Worm (Caenorhabditis elegans) whole organism, L3 larva: ENCODE data around the gene C53D6.6.

ENCODE experiments used
- R02D3.7 ChIP-seq: fragments of 150-350 bp; optimal IDR thresholded peaks from 2 replicates; lab custom pipeline; 2014; ENCODE audit warnings: missing biosample characterization, missing genetic modification characterization
- aly-2 ChIP-seq: fragments of 150-350 bp; optimal IDR thresholded peaks from 2 replicates; lab custom pipeline; 2014; ENCODE audit warnings: missing biosample characterization, missing genetic modification characterization
- ceh-16 ChIP-seq: sonication (generic microtip); optimal IDR thresholded peaks from 2 replicates; lab custom pipeline; 2017; ENCODE audit warnings: missing biosample characterization, missing genetic modification characterization
- ceh-28 ChIP-seq: fragments of 150-350 bp; optimal IDR thresholded peaks from 2 replicates; lab custom pipeline; 2014; ENCODE audit warnings: missing biosample characterization, missing genetic modification reagents, missing genetic modification characterization
- ceh-82 ChIP-seq: fragments of 150-350 bp; optimal IDR thresholded peaks from 2 replicates; lab custom pipeline; 2014; ENCODE audit warnings: missing biosample characterization, missing genetic modification characterization
- ceh-9 ChIP-seq: sonication (generic microtip); optimal IDR thresholded peaks from 2 replicates; lab custom pipeline; 2018; ENCODE audit warnings: missing biosample characterization, missing genetic modification characterization
- egl-27 ChIP-seq: sonication (generic microtip); optimal IDR thresholded peaks from 4 replicates; lab custom pipeline; 2017; ENCODE audit warnings: missing biosample characterization, missing genetic modification reagents, missing genetic modification characterization
- elt-2 ChIP-seq: sonication (generic microtip); optimal IDR thresholded peaks from 2 replicates; lab custom pipeline; 2016; ENCODE audit warnings: missing genetic modification reagents, mild to moderate bottlenecking, missing genetic modification characterization, missing compliant biosample characterization
- elt-3 ChIP-seq, 3 experiments: fragments of 150-350 bp in 1 of 3; sonication (generic microtip) in 2 of 3; optimal IDR thresholded peaks; 2 replicates in 2 of 3; 4 replicates in 1 of 3; lab custom pipeline; 2014 to 2017; ENCODE audit warnings: missing biosample characterization in 3 of 3, missing genetic modification characterization in 3 of 3
- eor-1 ChIP-seq, 2 experiments: fragments of 150-350 bp; optimal IDR thresholded peaks; 2 replicates each; lab custom pipeline; 2014 to 2018; ENCODE audit warnings: missing biosample characterization in 2 of 2, missing genetic modification characterization in 2 of 2
- fkh-10 ChIP-seq: sonication (generic microtip); optimal IDR thresholded peaks from 2 replicates; lab custom pipeline; 2017; ENCODE audit warnings: missing biosample characterization, missing genetic modification reagents, missing genetic modification characterization
- fos-1 ChIP-seq: fragments of 150-350 bp; optimal IDR thresholded peaks from 2 replicates; lab custom pipeline; 2014; ENCODE audit warnings: missing biosample characterization, missing genetic modification characterization
- hmg-11 ChIP-seq: sonication (generic microtip); optimal IDR thresholded peaks from 2 replicates; lab custom pipeline; 2016; ENCODE audit warnings: missing genetic modification characterization, missing compliant biosample characterization
- jun-1 ChIP-seq: fragments of 150-350 bp; optimal IDR thresholded peaks from 2 replicates; lab custom pipeline; 2014; ENCODE audit warnings: missing biosample characterization, missing genetic modification reagents, missing genetic modification characterization
- lin-15B ChIP-seq: fragments of 150-350 bp; optimal IDR thresholded peaks from 2 replicates; lab custom pipeline; 2014; ENCODE audit warnings: missing biosample characterization, missing genetic modification characterization
- lin-39 ChIP-seq: fragments of 150-350 bp; optimal IDR thresholded peaks from 2 replicates; lab custom pipeline; 2018; ENCODE audit warnings: missing biosample characterization, missing genetic modification reagents, missing genetic modification characterization
- lsy-12 ChIP-seq: sonication (generic microtip); optimal IDR thresholded peaks from 2 replicates; lab custom pipeline; 2016; ENCODE audit warnings: mild to moderate bottlenecking, missing genetic modification characterization, missing compliant biosample characterization
- mdl-1 ChIP-seq: fragments of 150-350 bp; optimal IDR thresholded peaks from 2 replicates; lab custom pipeline; 2014; ENCODE audit warnings: missing biosample characterization, missing genetic modification characterization
- mml-1 ChIP-seq: fragments of 150-350 bp; sonication (generic microtip); optimal IDR thresholded peaks from 3 replicates; lab custom pipeline; 2014; ENCODE audit warnings: missing biosample characterization, missing genetic modification characterization
- nfya-1 ChIP-seq: sonication (generic microtip); optimal IDR thresholded peaks from 2 replicates; lab custom pipeline; 2017; ENCODE audit warnings: missing genetic modification characterization, mild to moderate bottlenecking, missing compliant biosample characterization, antibody characterized with exemption, moderate library complexity; ENCODE audit not compliant: insufficient read depth
- nhr-11 ChIP-seq: fragments of 150-350 bp; optimal IDR thresholded peaks from 2 replicates; lab custom pipeline; 2014; ENCODE audit warnings: missing biosample characterization, missing genetic modification characterization
- nhr-12 ChIP-seq: fragments of 150-350 bp; optimal IDR thresholded peaks from 2 replicates; lab custom pipeline; 2014; ENCODE audit warnings: missing biosample characterization, missing genetic modification characterization
- nhr-23 ChIP-seq: fragments of 150-350 bp; optimal IDR thresholded peaks from 2 replicates; lab custom pipeline; 2014; ENCODE audit warnings: missing biosample characterization, missing genetic modification reagents, missing genetic modification characterization
- nhr-237 ChIP-seq: fragments of 150-350 bp; optimal IDR thresholded peaks from 2 replicates; lab custom pipeline; 2014; ENCODE audit warnings: missing biosample characterization, missing genetic modification characterization
- nhr-25 ChIP-seq: sonication (generic microtip); optimal IDR thresholded peaks from 2 replicates; lab custom pipeline; 2017; ENCODE audit warnings: missing biosample characterization, missing genetic modification characterization
- nhr-28 ChIP-seq: fragments of 150-350 bp; optimal IDR thresholded peaks from 2 replicates; lab custom pipeline; 2014; ENCODE audit warnings: missing biosample characterization, missing genetic modification characterization
- nhr-43 ChIP-seq: sonication (generic microtip); optimal IDR thresholded peaks from 2 replicates; lab custom pipeline; 2016; ENCODE audit warnings: mild to moderate bottlenecking, missing genetic modification characterization, missing compliant biosample characterization; ENCODE audit not compliant: poor library complexity, severe bottlenecking
- nhr-67 ChIP-seq: fragments of 150-350 bp; optimal IDR thresholded peaks from 2 replicates; lab custom pipeline; 2014; ENCODE audit warnings: missing biosample characterization, missing genetic modification characterization
- nhr-76 ChIP-seq: fragments of 150-350 bp; sonication (generic microtip); optimal IDR thresholded peaks from 5 replicates; lab custom pipeline; 2014; ENCODE audit warnings: missing biosample characterization, missing genetic modification characterization
- nhr-77 ChIP-seq: fragments of 150-350 bp; optimal IDR thresholded peaks from 2 replicates; lab custom pipeline; 2014; ENCODE audit warnings: missing biosample characterization, missing genetic modification characterization
- pqm-1 ChIP-seq: fragments of 150-350 bp; optimal IDR thresholded peaks from 2 replicates; lab custom pipeline; 2017; ENCODE audit warnings: missing biosample characterization, missing genetic modification characterization, inconsistent platforms
- sea-2 ChIP-seq: fragments of 150-350 bp; sonication (generic microtip); optimal IDR thresholded peaks from 4 replicates; lab custom pipeline; 2014; ENCODE audit warnings: missing biosample characterization, missing genetic modification reagents, missing genetic modification characterization
- snpc-4 ChIP-seq: fragments of 150-350 bp; optimal IDR thresholded peaks from 2 replicates; lab custom pipeline; 2014; ENCODE audit warnings: missing biosample characterization, missing genetic modification characterization
- unc-39 ChIP-seq: sonication (generic microtip); optimal IDR thresholded peaks from 4 replicates; lab custom pipeline; 2017; ENCODE audit warnings: missing biosample characterization, missing genetic modification characterization
- unc-62 ChIP-seq: fragments of 150-350 bp; sonication (generic microtip); optimal IDR thresholded peaks from 4 replicates; lab custom pipeline; 2014; ENCODE audit warnings: missing biosample characterization, missing genetic modification reagents, missing genetic modification characterization
- ztf-4 ChIP-seq: fragments of 150-350 bp; optimal IDR thresholded peaks from 2 replicates; lab custom pipeline; 2014; ENCODE audit warnings: missing biosample characterization, missing genetic modification characterization

Gene C53D6.6

DNA sequence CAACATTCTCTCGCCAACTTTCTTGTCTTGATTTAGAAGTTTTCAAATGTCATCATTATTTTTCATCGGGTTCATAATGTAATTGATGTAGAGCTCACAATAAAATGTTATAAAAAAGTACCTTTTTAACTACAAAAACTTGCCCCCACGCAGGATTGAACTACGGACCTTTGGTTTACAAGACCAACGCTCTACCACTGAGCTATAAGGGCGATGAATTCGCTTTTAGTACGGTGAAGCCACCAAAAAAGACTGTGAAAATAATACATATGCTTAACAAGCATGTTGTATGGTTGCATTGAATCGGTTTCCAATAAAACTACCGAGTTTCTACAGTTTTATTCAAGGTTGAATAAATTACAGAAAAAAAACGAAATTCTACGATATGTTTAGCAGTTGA, 31.8 kb downstream of the C53D6.6 start:
- no peak for TF ChIP-seq fos-1 (tag; lab: Kevin White, UChicago)
- TF ChIP-seq mdl-1 (tag; lab: Kevin White, UChicago), result no peak
- TF ChIP-seq nhr-28 (tag; lab: Kevin White, UChicago), result no peak
- no peak for TF ChIP-seq mml-1 (tag; lab: Kevin White, UChicago)
- no peak for TF ChIP-seq aly-2
- no peak for TF ChIP-seq pqm-1 (tag; lab: Kevin White, UChicago)
- TF ChIP-seq elt-2 (tag; lab: Kevin White, UChicago), result no peak
- no peak for TF ChIP-seq elt-3 (tag; optimal IDR thresholded peaks at IDR 0.05; lab: Kevin White, UChicago)
- TF ChIP-seq, all 47 proteins: peak for 0

DNA sequence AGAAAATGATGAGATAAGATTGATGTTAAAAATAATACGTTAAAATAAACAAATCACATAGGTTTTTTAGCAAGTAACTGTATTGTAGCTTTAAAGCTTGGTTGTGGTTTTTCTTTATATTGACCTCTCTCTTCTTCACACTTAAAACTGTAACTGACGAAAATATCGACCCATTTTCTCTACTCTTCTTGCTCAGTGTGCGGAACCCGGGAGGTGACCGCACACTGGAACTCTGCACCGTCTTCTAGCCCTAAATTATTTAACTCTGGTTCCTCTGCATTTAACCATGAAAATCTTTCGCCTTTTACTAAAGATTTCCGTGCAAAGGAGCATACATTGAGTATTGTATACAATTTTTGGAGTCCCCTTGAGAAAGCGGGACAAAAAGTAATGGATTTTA, 38.0 kb downstream of the C53D6.6 start:
- no peak for TF ChIP-seq nhr-67 (tag; lab: Kevin White, UChicago)
- TF ChIP-seq elt-2 (tag; lab: Kevin White, UChicago), result no peak
- TF ChIP-seq nhr-237 (tag; lab: Kevin White, UChicago), result no peak

DNA sequence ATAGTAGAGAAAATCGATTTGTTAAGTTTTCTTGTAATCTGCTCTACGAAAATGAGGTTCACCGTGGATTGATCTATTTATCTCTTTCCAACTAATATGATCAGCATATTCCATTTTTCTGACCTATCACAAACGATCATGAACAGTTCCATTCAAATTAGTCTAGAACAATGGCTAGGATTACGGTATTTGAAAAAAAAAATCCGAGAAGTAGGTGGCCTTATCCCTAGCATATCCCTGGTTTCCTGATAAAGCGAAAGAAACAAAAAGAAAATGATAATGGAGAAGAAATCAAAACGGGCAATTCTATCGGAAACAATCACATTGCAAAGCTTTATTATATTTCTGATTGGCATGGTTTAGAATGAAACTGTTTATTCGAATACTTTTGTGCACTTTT, 39.7 kb downstream of the C53D6.6 start, which contains the start of gene mltn-12:
TSS of gene mltn-12 (plus strand) at position 301 of the 400 bp plus-strand sequence.
- no peak for TF ChIP-seq fkh-10
- TF ChIP-seq lsy-12 (tag; lab: Kevin White, UChicago), result no peak
- TF ChIP-seq nhr-67 (tag; lab: Kevin White, UChicago), result no peak
- no peak for TF ChIP-seq ztf-4
- no peak for TF ChIP-seq fos-1 (tag; lab: Kevin White, UChicago)
- no peak for TF ChIP-seq nhr-43
- no peak for TF ChIP-seq egl-27
- no peak for TF ChIP-seq nhr-11 (tag; lab: Kevin White, UChicago)
- no peak for TF ChIP-seq ceh-82 (tag; lab: Kevin White, UChicago)
- no peak for TF ChIP-seq eor-1 (tag; optimal IDR thresholded peaks at IDR 0.05; lab: Kevin White, UChicago)
- TF ChIP-seq, all 47 proteins: peak for 0

DNA sequence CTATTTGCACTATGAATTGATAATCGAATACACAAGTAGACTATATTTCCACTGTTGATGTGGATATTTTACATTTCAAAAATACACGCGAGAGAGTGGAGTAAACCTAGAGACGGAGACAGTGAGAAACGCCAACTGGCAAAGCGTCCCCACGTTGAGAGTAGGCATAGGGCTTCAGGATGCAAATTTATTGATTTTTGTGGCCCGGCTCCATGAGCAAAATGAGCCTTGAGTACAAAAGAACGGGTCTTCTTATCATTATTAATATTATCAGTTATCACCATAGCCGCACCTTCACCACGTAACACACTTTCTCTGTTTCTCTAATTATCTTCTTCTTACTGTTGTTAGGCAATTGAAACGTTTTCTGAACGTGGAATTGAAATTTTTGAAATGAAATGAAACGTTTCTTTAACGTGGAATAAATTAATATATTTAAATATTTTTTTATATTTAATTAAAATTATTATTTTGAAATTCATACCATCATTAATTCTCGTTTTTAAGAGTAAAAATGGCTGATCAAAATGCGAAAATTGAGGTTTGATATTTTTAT, 45.6 kb downstream of the C53D6.6 start, which contains the start of gene bre-1:
TSS of gene bre-1 (plus strand) at position 506 of the 556 bp plus-strand sequence.
- peak; percentile 23 for TF ChIP-seq nfya-1
- no peak for TF ChIP-seq nhr-43
- TF ChIP-seq nhr-25 (tag; lab: Kevin White, UChicago), result no peak
- peak; percentile 74 for TF ChIP-seq elt-2 (tag; lab: Kevin White, UChicago)
- no peak for TF ChIP-seq R02D3.7
- no peak for TF ChIP-seq mdl-1 (tag; lab: Kevin White, UChicago)
- no peak for TF ChIP-seq fos-1 (tag; lab: Kevin White, UChicago)
- TF ChIP-seq nhr-12, result no peak
- TF ChIP-seq unc-62 (GFP tag; lab: Kevin White, UChicago), result no peak
- peak; percentile 63 for TF ChIP-seq hmg-11 (tag; lab: Kevin White, UChicago)
- no peak for TF ChIP-seq nhr-76 (tag; lab: Kevin White, UChicago)

DNA sequence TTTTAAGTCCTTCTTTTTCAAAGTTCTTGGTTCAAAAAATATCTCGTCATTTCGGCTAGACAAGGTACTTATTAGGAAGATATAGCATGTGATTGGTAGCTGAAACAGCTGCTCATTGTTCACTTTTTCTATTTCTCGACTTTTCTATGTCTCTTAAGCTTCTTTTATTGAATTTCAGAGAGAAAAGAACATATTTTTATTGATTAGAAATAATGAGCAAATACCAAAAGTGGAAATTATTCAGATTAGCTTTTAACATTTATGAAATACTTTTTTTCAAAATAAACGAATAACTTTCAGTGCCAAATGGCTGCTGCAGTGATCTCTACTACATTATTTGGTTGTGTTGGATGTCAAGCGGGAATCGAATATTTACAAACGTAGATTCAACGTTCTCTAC, 47.9 kb downstream of the C53D6.6 start, which contains the start of gene nstp-1:
TSS of gene nstp-1 (plus strand) at position 301 of the 400 bp plus-strand sequence.
- no peak for TF ChIP-seq nhr-28 (tag; lab: Kevin White, UChicago)

DNA sequence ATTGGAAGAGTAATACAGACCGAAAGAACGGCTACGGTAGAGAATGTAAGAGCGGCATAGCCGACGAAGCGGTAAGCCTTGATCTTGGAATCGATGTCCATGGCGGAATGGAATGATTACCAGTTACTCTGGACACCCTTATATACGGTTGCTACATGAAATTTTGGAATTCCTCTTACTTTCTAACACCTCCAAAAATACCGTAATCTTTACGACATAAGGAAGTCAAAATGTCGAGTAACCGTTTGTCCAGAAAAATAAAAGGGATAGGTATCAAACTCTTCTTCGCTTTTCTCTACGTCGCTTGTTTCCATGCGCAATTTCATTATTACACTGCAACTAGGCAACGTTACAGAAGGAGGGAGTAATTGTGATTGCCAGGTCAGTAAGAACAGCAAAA, 52.8 kb downstream of the C53D6.6 start, which contains the start of gene col-119:
TSS of gene col-119 (minus strand) at position 101 of the 400 bp plus-strand sequence.
- no peak for TF ChIP-seq unc-62 (GFP tag; lab: Kevin White, UChicago)
- no peak for TF ChIP-seq mdl-1 (tag; lab: Kevin White, UChicago)
- no peak for TF ChIP-seq ceh-9 (tag; lab: Kevin White, UChicago)
- no peak for TF ChIP-seq nhr-25 (tag; lab: Kevin White, UChicago)
- TF ChIP-seq sea-2 (GFP tag; lab: Kevin White, UChicago), result no peak
- no peak for TF ChIP-seq jun-1
- no peak for TF ChIP-seq ceh-82 (tag; lab: Kevin White, UChicago)

DNA sequence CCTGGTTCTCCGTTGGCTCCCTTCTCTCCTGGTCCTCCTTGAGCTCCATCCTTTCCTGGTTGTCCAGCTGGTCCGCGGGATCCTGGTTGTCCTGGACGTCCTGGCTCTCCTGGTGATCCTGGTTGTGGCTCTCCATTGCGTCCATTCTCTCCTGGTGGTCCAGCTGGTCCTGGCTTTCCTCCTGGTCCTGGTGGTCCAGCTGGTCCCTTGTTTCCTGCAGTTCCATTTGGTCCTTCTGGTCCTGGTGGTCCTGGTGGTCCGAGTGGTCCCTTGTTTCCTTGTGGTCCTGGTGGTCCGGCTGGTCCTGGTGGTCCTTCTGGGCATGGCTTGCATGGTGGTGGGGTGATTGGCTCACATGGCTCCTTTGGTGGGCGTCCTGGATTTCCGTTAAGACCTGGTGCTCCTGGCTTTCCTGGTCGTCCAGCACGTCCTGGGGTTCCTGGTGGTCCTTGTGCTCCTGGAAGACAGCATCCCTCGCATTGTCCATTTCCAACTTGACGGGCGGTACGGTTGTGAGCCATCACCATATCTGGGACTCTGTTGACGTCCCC, 53.3 kb downstream of the C53D6.6 start:
- TF ChIP-seq nhr-12 (no peak), fos-1 (tag; lab: Kevin White, UChicago) (no peak), ceh-16 (no peak), nhr-11 (tag; lab: Kevin White, UChicago) (no peak), nhr-77 (no peak), nhr-23 (tag; lab: Kevin White, UChicago) (no peak), nhr-43 (no peak), unc-39 (tag; lab: Kevin White, UChicago) (no peak), ceh-28 (tag; lab: Kevin White, UChicago) (no peak), snpc-4 (tag; lab: Kevin White, UChicago) (no peak), lin-15B (tag; lab: Kevin White, UChicago) (no peak), mml-1 (tag; lab: Kevin White, UChicago) (no peak), fkh-10 (no peak), lin-39 (tag; lab: Kevin White, UChicago) (no peak), lsy-12 (tag; lab: Kevin White, UChicago) (no peak), ztf-4 (no peak), nhr-28 (tag; lab: Kevin White, UChicago) (no peak)
